Worm (Caenorhabditis elegans): ENCODE results near the gene Y7A5A.24.

Gene Y7A5A.24

ce11 chrX:15804072-15804471 lies 22.1 kb upstream of the Y7A5A.24 start, which contains the start of gene Y7A5A.7:
Y7A5A.7 (minus strand) TSS chrX:15804172.
- no peak for TF ChIP-seq ztf-11 (tag; optimal IDR thresholded peaks at IDR 0.05)
- no peak for TF ChIP-seq lin-13 (tag; optimal IDR thresholded peaks at IDR 0.05)
- TF ChIP-seq lsy-2 (tag; optimal IDR thresholded peaks at IDR 0.05), result no peak
- no peak for TF ChIP-seq unc-39 (tag; optimal IDR thresholded peaks at IDR 0.05)
- TF ChIP-seq bed-3 (GFP tag; optimal IDR thresholded peaks at IDR 0.05), result no peak
- TF ChIP-seq nhr-12 (tag; optimal IDR thresholded peaks at IDR 0.05), result no peak
- TF ChIP-seq lin-32 (GFP tag; optimal IDR thresholded peaks at IDR 0.05), result no peak
- no peak for TF ChIP-seq ceh-43 (GFP tag; optimal IDR thresholded peaks at IDR 0.05)
- no peak for TF ChIP-seq unc-62 (GFP tag; optimal IDR thresholded peaks at IDR 0.05)
- no peak for TF ChIP-seq cnd-1 (tag; optimal IDR thresholded peaks at IDR 0.05)

ce11 chrX:15801827-15802226 lies 19.9 kb upstream of the Y7A5A.24 start:
- TF ChIP-seq drap-1 (GFP tag; optimal IDR thresholded peaks at IDR 0.05), result no peak
- TF ChIP-seq lin-13 (tag; optimal IDR thresholded peaks at IDR 0.05), result no peak
- no peak for TF ChIP-seq elt-3 (tag; optimal IDR thresholded peaks at IDR 0.05)
- TF ChIP-seq nhr-12 (tag; optimal IDR thresholded peaks at IDR 0.05), result no peak

ce11 chrX:15799595-15799994 lies 17.7 kb upstream of the Y7A5A.24 start, which contains the start of gene Y7A5A.6:
Y7A5A.6 (minus strand) TSS chrX:15799695.
- TF ChIP-seq ztf-11 (tag; optimal IDR thresholded peaks at IDR 0.05) (no peak), nhr-2 (tag; optimal IDR thresholded peaks at IDR 0.05) (no peak), sem-2 (GFP tag; optimal IDR thresholded peaks at IDR 0.05) (no peak), ceh-43 (GFP tag; optimal IDR thresholded peaks at IDR 0.05) (no peak), tbx-8 (GFP tag; optimal IDR thresholded peaks at IDR 0.05) (no peak), cnd-1 (tag; optimal IDR thresholded peaks at IDR 0.05) (no peak), lin-13 (tag; optimal IDR thresholded peaks at IDR 0.05) (no peak), ceh-83 (GFP tag; optimal IDR thresholded peaks at IDR 0.05) (no peak), nhr-12 (tag; optimal IDR thresholded peaks at IDR 0.05) (no peak), flh-1 (GFP tag; optimal IDR thresholded peaks at IDR 0.05) (no peak), nhr-76 (tag; optimal IDR thresholded peaks at IDR 0.05) (no peak), mab-5 (tag; optimal IDR thresholded peaks at IDR 0.05) (no peak), nhr-28 (tag; optimal IDR thresholded peaks at IDR 0.05) (no peak), sptf-1 (tag; optimal IDR thresholded peaks at IDR 0.05) (no peak), pha-4 (tag; optimal IDR thresholded peaks at IDR 0.05) (no peak)

- TF ChIP-seq lin-32 (GFP tag; optimal IDR thresholded peaks at IDR 0.05), result no peak
- no peak for TF ChIP-seq snpc-4 (tag; optimal IDR thresholded peaks at IDR 0.05)
- TF ChIP-seq ceh-43 (GFP tag; optimal IDR thresholded peaks at IDR 0.05), result no peak
- TF ChIP-seq elt-1 (tag; optimal IDR thresholded peaks at IDR 0.05; ENCODE audit: borderline replicate concordance, insufficient read depth), result no peak
- TF ChIP-seq mls-2 (tag; optimal IDR thresholded peaks at IDR 0.05), result no peak
- TF ChIP-seq cnd-1 (tag; optimal IDR thresholded peaks at IDR 0.05), result no peak
- no peak for TF ChIP-seq pha-4 (tag; optimal IDR thresholded peaks at IDR 0.05)
- TF ChIP-seq nhr-2 (tag; optimal IDR thresholded peaks at IDR 0.05), result no peak
- no peak for TF ChIP-seq unc-120 (tag; optimal IDR thresholded peaks at IDR 0.05; ENCODE audit: poor library complexity, severe bottlenecking)
- no peak for TF ChIP-seq tbx-8 (GFP tag; optimal IDR thresholded peaks at IDR 0.05)
Observed at ce11 chrX:15796633-15797032, 14.7 kb upstream of the Y7A5A.24 start.

- TF ChIP-seq nhr-28 (tag; optimal IDR thresholded peaks at IDR 0.05) (no peak), sem-2 (GFP tag; optimal IDR thresholded peaks at IDR 0.05) (no peak), hlh-1 (tag; optimal IDR thresholded peaks at IDR 0.05) (no peak), mls-2 (tag; optimal IDR thresholded peaks at IDR 0.05) (no peak), nhr-2 (tag; optimal IDR thresholded peaks at IDR 0.05) (no peak), sptf-1 (tag; optimal IDR thresholded peaks at IDR 0.05) (no peak), drap-1 (GFP tag; optimal IDR thresholded peaks at IDR 0.05) (no peak), snpc-4 (tag; optimal IDR thresholded peaks at IDR 0.05) (no peak), lin-13 (tag; optimal IDR thresholded peaks at IDR 0.05) (no peak), M03D4.4 (tag; optimal IDR thresholded peaks at IDR 0.05) (no peak), blmp-1 (tag; optimal IDR thresholded peaks at IDR 0.05) (no peak), ceh-43 (GFP tag; optimal IDR thresholded peaks at IDR 0.05) (no peak), ceh-83 (GFP tag; optimal IDR thresholded peaks at IDR 0.05) (no peak), tbx-8 (GFP tag; optimal IDR thresholded peaks at IDR 0.05) (no peak), unc-120 (tag; optimal IDR thresholded peaks at IDR 0.05; ENCODE audit: poor library complexity, severe bottlenecking) (no peak), lsy-2 (tag; optimal IDR thresholded peaks at IDR 0.05) (no peak), ces-1 (GFP tag; optimal IDR thresholded peaks at IDR 0.05) (no peak), unc-39 (tag; optimal IDR thresholded peaks at IDR 0.05) (no peak)
Observed at ce11 chrX:15794977-15795376, 13.1 kb upstream of the Y7A5A.24 start, which contains the start of gene Y7A5A.10. Y7A5A.10 (minus strand) TSS chrX:15795077.
